Fruit fly (Drosophila melanogaster) whole organism, embryonic: ENCODE data around the gene bsk.

Experiments
- Adf1 ChIP-seq: fragments of 200-800 bp; sonication (Bioruptor generic); IDR thresholded peaks from 2 replicates; pipeline ENCODE4 v1.3.6; 2022; ENCODE audit warnings: missing biosample characterization, missing genetic modification characterization
- Atf-2 ChIP-seq: fragments of 200-800 bp; sonication (Bioruptor generic); optimal IDR thresholded peaks from 2 replicates; lab custom pipeline; 2016; ENCODE audit warnings: missing biosample characterization, missing genetic modification characterization
- Bdp1 ChIP-seq: fragments of 200-800 bp; sonication (Bioruptor generic); optimal IDR thresholded peaks from 3 replicates; lab custom pipeline; 2016; ENCODE audit warnings: missing biosample characterization, missing genetic modification characterization
- Bgb ChIP-seq: fragments of 200-800 bp; sonication (Bioruptor generic); IDR thresholded peaks from 2 replicates; pipeline ENCODE4 v1.3.6; 2022; ENCODE audit warnings: missing biosample characterization, missing genetic modification characterization; ENCODE audit not compliant: partially characterized antibody
- CG12071 ChIP-seq: fragments of 200-800 bp; sonication (Bioruptor generic); optimal IDR thresholded peaks from 3 replicates; lab custom pipeline; 2018; ENCODE audit warnings: missing biosample characterization, mild to moderate bottlenecking, missing genetic modification characterization
- CG12219 ChIP-seq: fragments of 200-800 bp; sonication (Bioruptor generic); optimal IDR thresholded peaks from 3 replicates; lab custom pipeline; 2018; ENCODE audit warnings: missing biosample characterization, mild to moderate bottlenecking, missing genetic modification characterization
- CG12942 ChIP-seq: fragments of 200-800 bp; sonication (Bioruptor generic); optimal IDR thresholded peaks from 3 replicates; lab custom pipeline; 2016; ENCODE audit warnings: missing biosample characterization, missing genetic modification characterization
- CG13123 ChIP-seq: fragments of 200-800 bp; sonication (Bioruptor generic); optimal IDR thresholded peaks from 2 replicates; lab custom pipeline; 2016; ENCODE audit warnings: missing biosample characterization, missing genetic modification characterization
- CG13624 ChIP-seq: fragments of 200-800 bp; sonication (Bioruptor generic); optimal IDR thresholded peaks from 2 replicates; lab custom pipeline; 2016; ENCODE audit warnings: missing biosample characterization, missing genetic modification characterization
- CG18764 ChIP-seq: fragments of 200-800 bp; sonication (Bioruptor generic); optimal IDR thresholded peaks from 3 replicates; lab custom pipeline; 2016; ENCODE audit warnings: missing biosample characterization, missing genetic modification characterization
- CG31441 ChIP-seq: fragments of 200-800 bp; sonication (Bioruptor generic); IDR thresholded peaks from 2 replicates; pipeline ENCODE4 v1.3.6; 2022; ENCODE audit warnings: missing biosample characterization, missing genetic modification characterization
- CG32767 ChIP-seq: fragments of 200-800 bp; sonication (Bioruptor generic); IDR thresholded peaks from 2 replicates; pipeline ENCODE4 v1.3.6; 2022; ENCODE audit warnings: missing biosample characterization, missing genetic modification characterization
- CG4282 ChIP-seq: fragments of 200-800 bp; sonication (Bioruptor generic); optimal IDR thresholded peaks from 2 replicates; lab custom pipeline; 2016; ENCODE audit warnings: missing biosample characterization, missing genetic modification characterization
- CG5180 ChIP-seq: fragments of 200-800 bp; sonication (Bioruptor generic); optimal IDR thresholded peaks from 3 replicates; lab custom pipeline; 2017; ENCODE audit warnings: missing biosample characterization, missing genetic modification characterization, mild to moderate bottlenecking, moderate library complexity, missing genetic modification reagents
- CG7271 ChIP-seq: fragments of 200-800 bp; sonication (Bioruptor generic); optimal IDR thresholded peaks from 2 replicates; lab custom pipeline; 2018; ENCODE audit warnings: missing biosample characterization, mild to moderate bottlenecking, missing genetic modification characterization, moderate library complexity
- CG7987 ChIP-seq: fragments of 200-800 bp; sonication (Bioruptor generic); optimal IDR thresholded peaks from 2 replicates; lab custom pipeline; 2018; ENCODE audit warnings: missing biosample characterization, mild to moderate bottlenecking, missing genetic modification characterization, moderate library complexity
- Dek ChIP-seq: fragments of 200-800 bp; sonication (Bioruptor generic); optimal IDR thresholded peaks from 3 replicates; lab custom pipeline; 2019; ENCODE audit warnings: missing biosample characterization, mild to moderate bottlenecking, missing genetic modification characterization, moderate library complexity
- ERR ChIP-seq: fragments of 200-800 bp; sonication (Bioruptor generic); optimal IDR thresholded peaks from 2 replicates; lab custom pipeline; 2016; ENCODE audit warnings: missing biosample characterization, missing genetic modification characterization
- H2.0 ChIP-seq: fragments of 200-800 bp; sonication (Bioruptor generic); IDR thresholded peaks from 2 replicates; pipeline ENCODE4 v1.3.6; 2022; ENCODE audit warnings: missing biosample characterization, missing genetic modification characterization
- Mad ChIP-seq: fragments of 200-800 bp; sonication (Bioruptor generic); optimal IDR thresholded peaks from 2 replicates; lab custom pipeline; 2016; ENCODE audit warnings: missing biosample characterization, missing genetic modification characterization
- Neu2 ChIP-seq: fragments of 200-800 bp; sonication (Bioruptor generic); optimal IDR thresholded peaks from 3 replicates; lab custom pipeline; 2016; ENCODE audit warnings: missing biosample characterization, missing genetic modification characterization, borderline replicate concordance
- NfI ChIP-seq: fragments of 200-800 bp; sonication (Bioruptor generic); optimal IDR thresholded peaks from 3 replicates; lab custom pipeline; 2018; ENCODE audit warnings: missing biosample characterization, mild to moderate bottlenecking, missing genetic modification characterization, moderate library complexity
- Spps ChIP-seq: fragments of 200-800 bp; sonication (Bioruptor generic); optimal IDR thresholded peaks from 2 replicates; lab custom pipeline; 2018; ENCODE audit warnings: missing biosample characterization, mild to moderate bottlenecking, missing genetic modification characterization
- Trl ChIP-seq, 3 experiments: fragments of >200 bp in 2 of 3; fragments of 200-800 bp in 1 of 3; sonication (Bioruptor generic) in 1 of 3; optimal IDR thresholded peaks; 2 replicates in 1 of 3; 3 replicates in 2 of 3; lab custom pipeline; 2016 to 2017; ENCODE audit warnings: missing biosample characterization in 1 of 3, missing genetic modification characterization in 1 of 3
- Usf ChIP-seq: fragments of 200-800 bp; sonication (Bioruptor generic); optimal IDR thresholded peaks from 2 replicates; lab custom pipeline; 2017; ENCODE audit warnings: missing genotype, missing biosample characterization, missing genetic modification characterization
- ase ChIP-seq: fragments of 200-800 bp; sonication (Bioruptor generic); IDR thresholded peaks from 3 replicates; pipeline ENCODE4 v1.3.6; 2022; ENCODE audit warnings: missing biosample characterization, missing genetic modification characterization
- ato ChIP-seq: fragments of 200-800 bp; sonication (Bioruptor generic); IDR thresholded peaks from 2 replicates; pipeline ENCODE4 v1.3.6; 2022; ENCODE audit warnings: missing biosample characterization, missing genetic modification characterization; ENCODE audit not compliant: partially characterized antibody
- bab2 ChIP-seq: fragments of 200-800 bp; sonication (Bioruptor generic); optimal IDR thresholded peaks from 2 replicates; lab custom pipeline; 2016; ENCODE audit warnings: missing biosample characterization, missing genetic modification characterization
- bigmax ChIP-seq: fragments of 200-800 bp; sonication (Bioruptor generic); optimal IDR thresholded peaks from 2 replicates; lab custom pipeline; 2018; ENCODE audit warnings: missing biosample characterization, mild to moderate bottlenecking, missing genetic modification characterization
- br ChIP-seq: fragments of >200 bp; optimal IDR thresholded peaks from 2 replicates; lab custom pipeline; 2017
- bsh ChIP-seq, 2 experiments: fragments of 200-800 bp; sonication (Bioruptor generic); optimal IDR thresholded peaks; 2 replicates each; lab custom pipeline; 2017 to 2018; ENCODE audit warnings: mild to moderate bottlenecking in 2 of 2, missing biosample characterization in 2 of 2, missing genetic modification characterization in 2 of 2, moderate library complexity in 1 of 2
- da ChIP-seq: fragments of 200-800 bp; sonication (Bioruptor generic); optimal IDR thresholded peaks from 2 replicates; lab custom pipeline; 2016; ENCODE audit warnings: missing biosample characterization, missing genetic modification characterization
- dimm ChIP-seq: fragments of 200-800 bp; sonication (Bioruptor generic); IDR thresholded peaks from 2 replicates; pipeline ENCODE4 v1.3.6; 2022; ENCODE audit warnings: missing biosample characterization, missing genetic modification characterization
- dpn ChIP-seq, 2 experiments: fragments of 200-800 bp; sonication (Bioruptor generic); optimal IDR thresholded peaks; 3 replicates each; lab custom pipeline; 2016; ENCODE audit warnings: missing biosample characterization in 2 of 2, missing genetic modification characterization in 2 of 2
- en ChIP-seq: fragments of 200-800 bp; sonication (Bioruptor generic); optimal IDR thresholded peaks from 2 replicates; lab custom pipeline; 2016; ENCODE audit warnings: missing biosample characterization, missing genetic modification characterization
- eve ChIP-seq, 2 experiments: fragments of >200 bp; optimal IDR thresholded peaks; 2 replicates each; lab custom pipeline; 2017; ENCODE audit warnings: missing biosample characterization in 2 of 2, missing genetic modification characterization in 2 of 2
- ewg ChIP-seq: fragments of 200-800 bp; sonication (Bioruptor generic); optimal IDR thresholded peaks from 3 replicates; lab custom pipeline; 2017; ENCODE audit warnings: mild to moderate bottlenecking, missing biosample characterization, missing genetic modification reagents, missing genetic modification characterization
- fd96Cb ChIP-seq: fragments of 200-800 bp; sonication (Bioruptor generic); optimal IDR thresholded peaks from 2 replicates; lab custom pipeline; 2018; ENCODE audit warnings: missing biosample characterization, mild to moderate bottlenecking, missing genetic modification characterization, moderate library complexity
- fu2 ChIP-seq: fragments of 200-800 bp; sonication (Bioruptor generic); optimal IDR thresholded peaks from 2 replicates; lab custom pipeline; 2016; ENCODE audit warnings: missing biosample characterization, missing genetic modification characterization
- gt ChIP-seq: fragments of 200-800 bp; sonication (Bioruptor generic); IDR thresholded peaks from 2 replicates; pipeline ENCODE4 v1.3.6; 2022; ENCODE audit warnings: missing biosample characterization, missing genetic modification characterization
- ham ChIP-seq: fragments of 200-800 bp; sonication (Bioruptor generic); IDR thresholded peaks from 2 replicates; pipeline ENCODE4 v1.3.6; 2022; ENCODE audit warnings: missing biosample characterization, missing genetic modification characterization
- jing ChIP-seq: fragments of 200-800 bp; sonication (Bioruptor generic); optimal IDR thresholded peaks from 2 replicates; lab custom pipeline; 2018; ENCODE audit warnings: missing biosample characterization, mild to moderate bottlenecking, missing genetic modification characterization
- pita ChIP-seq: fragments of 200-800 bp; sonication (Bioruptor generic); optimal IDR thresholded peaks from 2 replicates; lab custom pipeline; 2017; ENCODE audit warnings: missing biosample characterization, mild to moderate bottlenecking, missing genetic modification characterization
- prd ChIP-seq, 3 experiments: fragments of >200 bp in 2 of 3; fragments of 200-800 bp in 1 of 3; sonication (Bioruptor generic) in 1 of 3; optimal IDR thresholded peaks in 2 of 3; IDR thresholded peaks in 1 of 3; 2 replicates in 2 of 3; 3 replicates in 1 of 3; pipeline versions ENCODE4 v1.3.6 to Lab custom; 2017 to 2022; ENCODE audit warnings: missing biosample characterization in 1 of 3, missing genetic modification characterization in 1 of 3
- row ChIP-seq: fragments of 200-800 bp; sonication (Bioruptor generic); IDR thresholded peaks from 3 replicates; pipeline ENCODE4 v1.3.6; 2022; ENCODE audit warnings: missing biosample characterization, missing genetic modification characterization
- sens ChIP-seq: fragments of 200-800 bp; sonication (Bioruptor generic); peaks from one replicate; lab custom pipeline; 2016; ENCODE audit warnings: missing biosample characterization, missing genetic modification characterization
- so ChIP-seq: fragments of 200-800 bp; sonication (Bioruptor generic); IDR thresholded peaks from 3 replicates; pipeline ENCODE4 v1.3.6; 2022; ENCODE audit warnings: missing biosample characterization, missing genetic modification characterization
- sqz ChIP-seq: fragments of 200-800 bp; sonication (Bioruptor generic); optimal IDR thresholded peaks from 3 replicates; lab custom pipeline; 2018; ENCODE audit warnings: missing biosample characterization, mild to moderate bottlenecking, missing genetic modification characterization
- tap ChIP-seq: fragments of 200-800 bp; optimal IDR thresholded peaks from 3 replicates; lab custom pipeline; 2019; ENCODE audit warnings: missing biosample characterization, mild to moderate bottlenecking, missing genetic modification characterization, moderate library complexity
- tin ChIP-seq: fragments of 200-800 bp; sonication (Bioruptor generic); optimal IDR thresholded peaks from 3 replicates; lab custom pipeline; 2016; ENCODE audit warnings: missing biosample characterization, missing genetic modification characterization
- unc-4 ChIP-seq: fragments of 200-800 bp; sonication (Bioruptor generic); IDR thresholded peaks from 2 replicates; pipeline ENCODE4 v1.3.6; 2022; ENCODE audit warnings: missing biosample characterization, missing genetic modification characterization; ENCODE audit not compliant: partially characterized antibody

bsk gene

dm6 chr2L:10246785-10247190, 3.5 kb downstream of the bsk start, which contains the start of gene chico (continued):
- TF ChIP-seq ewg (GFP tag; lab: Kevin White, UChicago): no peak
- no peak for TF ChIP-seq CG5180
- no peak for TF ChIP-seq H2.0 (GFP tag; lab: Robert Waterston, UW)
- TF ChIP-seq br (lab: Kevin White, UChicago): no peak
- no peak for TF ChIP-seq tap (tag; lab: Kevin White, UChicago)
- peak; percentile 62 for TF ChIP-seq unc-4
- no peak for TF ChIP-seq Trl (optimal IDR thresholded peaks at IDR 0.05; lab: Kevin White, UChicago)
- no peak for TF ChIP-seq Trl (GFP tag; optimal IDR thresholded peaks at IDR 0.05; lab: Kevin White, UChicago)
- no peak for TF ChIP-seq fu2 (GFP tag; lab: Kevin White, UChicago)
- peak; percentile 77 for TF ChIP-seq Bgb (GFP tag; lab: Robert Waterston, UW)
- no peak for TF ChIP-seq bsh (GFP tag; optimal IDR thresholded peaks at IDR 0.05; lab: Kevin White, UChicago)
- peak; percentile 49; the same call in 1 of the 3 replicates for TF ChIP-seq row (GFP tag; lab: Robert Waterston, UW)
- no peak for TF ChIP-seq Adf1 (GFP tag; lab: Robert Waterston, UW)
- TF ChIP-seq CG4282 (GFP tag; lab: Kevin White, UChicago): no peak
- TF ChIP-seq dpn (GFP tag; optimal IDR thresholded peaks at IDR 0.05; lab: Kevin White, UChicago): no peak
- no peak for TF ChIP-seq CG7271 (tag; lab: Kevin White, UChicago)
- TF ChIP-seq sqz (GFP tag; lab: Kevin White, UChicago): no peak
- peak in 1 of 2 experiments; percentile 76 for TF ChIP-seq eve (GFP tag; optimal IDR thresholded peaks at IDR 0.05; lab: Kevin White, UChicago)
- no peak for TF ChIP-seq ham (GFP tag; lab: Robert Waterston, UW)
- no peak; the same call in 2 of the 3 replicates for TF ChIP-seq so
- TF ChIP-seq sens: no peak
- no peak for TF ChIP-seq jing (GFP tag; lab: Kevin White, UChicago)
- no peak for TF ChIP-seq Mad (GFP tag; lab: Kevin White, UChicago)
- TF ChIP-seq ato: peak; percentile 55; the same call in 1 of the 2 replicates
- TF ChIP-seq ERR (GFP tag; lab: Kevin White, UChicago): no peak
- TF ChIP-seq Neu2 (GFP tag; lab: Kevin White, UChicago): no peak
- no peak for TF ChIP-seq en (GFP tag; lab: Kevin White, UChicago)
- peak; percentile 68 for TF ChIP-seq CG13624 (GFP tag; lab: Kevin White, UChicago)
- TF ChIP-seq CG12219 (GFP tag; lab: Kevin White, UChicago): no peak
- no peak for TF ChIP-seq Atf-2 (GFP tag; lab: Kevin White, UChicago)
- no peak for TF ChIP-seq CG13123 (GFP tag; lab: Kevin White, UChicago)
- TF ChIP-seq CG31441 (GFP tag; lab: Robert Waterston, UW): no peak
- TF ChIP-seq CG32767 (GFP tag; lab: Robert Waterston, UW): peak; percentile 71; the same call in 1 of the 2 replicates
- TF ChIP-seq Dek: no peak
- TF ChIP-seq ase (GFP tag; lab: Robert Waterston, UW): no peak
- TF ChIP-seq CG12071 (GFP tag; lab: Kevin White, UChicago): no peak
- no peak for TF ChIP-seq fd96Cb
- no peak for TF ChIP-seq prd (optimal IDR thresholded peaks at IDR 0.05; lab: Kevin White, UChicago)
- TF ChIP-seq prd (GFP tag; IDR thresholded peaks at IDR 0.05; lab: Robert Waterston, UW): no peak
- no peak for TF ChIP-seq pita
- TF ChIP-seq da (GFP tag; lab: Kevin White, UChicago): no peak
- no peak for TF ChIP-seq bab2 (GFP tag; lab: Kevin White, UChicago)
- no peak for TF ChIP-seq Usf (GFP tag; lab: Kevin White, UChicago)
- TF ChIP-seq NfI (GFP tag; lab: Kevin White, UChicago): no peak
- no peak for TF ChIP-seq dimm (GFP tag; lab: Robert Waterston, UW)
- TF ChIP-seq Bdp1 (GFP tag; lab: Kevin White, UChicago): no peak
- TF ChIP-seq bigmax: peak; percentile 13
- TF ChIP-seq tin (GFP tag; lab: Kevin White, UChicago): no peak
- no peak for TF ChIP-seq CG18764 (GFP tag; lab: Kevin White, UChicago)
- TF ChIP-seq CG7987: peak; percentile 29
- TF ChIP-seq gt (GFP tag; lab: Robert Waterston, UW): no peak
- TF ChIP-seq Spps (tag; lab: Kevin White, UChicago): peak; percentile 0
- no peak for TF ChIP-seq CG12942 (GFP tag; lab: Kevin White, UChicago)
